Worm (Caenorhabditis elegans) whole organism, late embryonic: ENCODE results near the gene ets-6.

Experiments used
- F13H6.1 ChIP-seq: sonication (generic microtip); optimal IDR thresholded peaks from 2 replicates; lab custom pipeline; 2016; ENCODE audit warnings: missing genetic modification characterization, missing compliant biosample characterization
- K02D7.2 ChIP-seq: sonication (generic microtip); optimal IDR thresholded peaks from 2 replicates; lab custom pipeline; 2017; ENCODE audit warnings: mild to moderate bottlenecking, missing genetic modification characterization, missing compliant biosample characterization
- T23F11.4 ChIP-seq: fragments of 200-800 bp; sonication (Bioruptor generic); optimal IDR thresholded peaks from 2 replicates; lab custom pipeline; 2018; ENCODE audit warnings: mild to moderate bottlenecking, missing genetic modification characterization, missing compliant biosample characterization
- ahr-1 ChIP-seq: sonication (generic microtip); optimal IDR thresholded peaks from 2 replicates; lab custom pipeline; 2016; ENCODE audit warnings: missing genetic modification characterization, missing compliant biosample characterization
- ama-1 ChIP-seq: fragments of 150-350 bp; optimal IDR thresholded peaks from 2 replicates; lab custom pipeline; 2014
- ceh-14 ChIP-seq: sonication (generic microtip); optimal IDR thresholded peaks from 2 replicates; lab custom pipeline; 2016; ENCODE audit warnings: missing genotype, missing genetic modification characterization, missing compliant biosample characterization
- ceh-24 ChIP-seq: sonication (generic microtip); optimal IDR thresholded peaks from 2 replicates; lab custom pipeline; 2016; ENCODE audit warnings: mild to moderate bottlenecking, missing genetic modification characterization, missing compliant biosample characterization
- ceh-30 ChIP-seq: fragments of 150-350 bp; optimal IDR thresholded peaks from 2 replicates; lab custom pipeline; 2014; ENCODE audit warnings: missing biosample characterization, missing genetic modification characterization
- ceh-31 ChIP-seq: sonication (generic microtip); optimal IDR thresholded peaks from 2 replicates; lab custom pipeline; 2016; ENCODE audit warnings: missing genetic modification characterization, missing compliant biosample characterization
- ceh-34 ChIP-seq: sonication (generic microtip); optimal IDR thresholded peaks from 2 replicates; lab custom pipeline; 2016; ENCODE audit warnings: mild to moderate bottlenecking, missing genetic modification characterization, missing compliant biosample characterization
- ceh-48 ChIP-seq: sonication (generic microtip); optimal IDR thresholded peaks from 2 replicates; lab custom pipeline; 2016; ENCODE audit warnings: missing genetic modification characterization, inconsistent platforms, missing compliant biosample characterization
- ceh-6 ChIP-seq: fragments of 200-800 bp; sonication (Bioruptor generic); optimal IDR thresholded peaks from 2 replicates; lab custom pipeline; 2018; ENCODE audit warnings: mild to moderate bottlenecking, missing genetic modification characterization, missing compliant biosample characterization
- ceh-9 ChIP-seq: sonication (generic microtip); optimal IDR thresholded peaks from 2 replicates; lab custom pipeline; 2016; ENCODE audit warnings: mild to moderate bottlenecking, missing genetic modification characterization, inconsistent platforms, missing compliant biosample characterization
- elt-2 ChIP-seq: sonication (generic microtip); optimal IDR thresholded peaks from 2 replicates; lab custom pipeline; 2016; ENCODE audit warnings: missing genetic modification reagents, missing genetic modification characterization, missing compliant biosample characterization
- elt-4 ChIP-seq: sonication (generic microtip); optimal IDR thresholded peaks from 2 replicates; lab custom pipeline; 2016; ENCODE audit warnings: missing genetic modification characterization, missing compliant biosample characterization
- fax-1 ChIP-seq: sonication (generic microtip); optimal IDR thresholded peaks from 2 replicates; lab custom pipeline; 2016; ENCODE audit warnings: missing genotype, missing genetic modification characterization, missing compliant biosample characterization
- gmeb-2 ChIP-seq: sonication (generic microtip); optimal IDR thresholded peaks from 2 replicates; lab custom pipeline; 2016; ENCODE audit warnings: missing genetic modification characterization, inconsistent platforms, missing compliant biosample characterization
- hlh-15 ChIP-seq: sonication (generic microtip); optimal IDR thresholded peaks from 2 replicates; lab custom pipeline; 2016; ENCODE audit warnings: missing genetic modification characterization, missing compliant biosample characterization
- hlh-30 ChIP-seq: sonication (generic microtip); optimal IDR thresholded peaks from 2 replicates; lab custom pipeline; 2017; ENCODE audit warnings: antibody characterized with exemption, missing genetic modification characterization, missing compliant biosample characterization; ENCODE audit not compliant: insufficient read depth
- hlh-6 ChIP-seq: sonication (generic microtip); optimal IDR thresholded peaks from 2 replicates; lab custom pipeline; 2016; ENCODE audit warnings: missing genotype, missing genetic modification characterization, missing compliant biosample characterization
- lim-6 ChIP-seq: sonication (generic microtip); optimal IDR thresholded peaks from 2 replicates; lab custom pipeline; 2016; ENCODE audit warnings: missing genetic modification characterization, missing compliant biosample characterization
- madf-2 ChIP-seq: sonication (generic microtip); optimal IDR thresholded peaks from 2 replicates; lab custom pipeline; 2017; ENCODE audit warnings: missing genetic modification characterization, missing compliant biosample characterization
- nhr-11 ChIP-seq: fragments of 150-350 bp; optimal IDR thresholded peaks from 2 replicates; lab custom pipeline; 2014; ENCODE audit warnings: missing biosample characterization, missing genetic modification characterization
- nhr-232 ChIP-seq: sonication (generic microtip); optimal IDR thresholded peaks from 2 replicates; lab custom pipeline; 2016; ENCODE audit warnings: missing genetic modification characterization, missing compliant biosample characterization
- npax-4 ChIP-seq: sonication (generic microtip); optimal IDR thresholded peaks from 2 replicates; lab custom pipeline; 2016; ENCODE audit warnings: missing genetic modification characterization, missing compliant biosample characterization
- odd-2 ChIP-seq: sonication (generic microtip); optimal IDR thresholded peaks from 2 replicates; lab custom pipeline; 2017; ENCODE audit warnings: antibody characterized with exemption, mild to moderate bottlenecking, missing genetic modification characterization, missing compliant biosample characterization
- pag-3 ChIP-seq: sonication (generic microtip); optimal IDR thresholded peaks from 2 replicates; lab custom pipeline; 2016; ENCODE audit warnings: missing compliant biosample characterization, missing genetic modification characterization, borderline replicate concordance
- pax-1 ChIP-seq: fragments of 150-350 bp; optimal IDR thresholded peaks from 2 replicates; lab custom pipeline; 2014; ENCODE audit warnings: missing biosample characterization, missing genetic modification characterization
- pha-4 ChIP-seq: fragments of 150-350 bp; optimal IDR thresholded peaks from 2 replicates; lab custom pipeline; 2018; ENCODE audit warnings: missing biosample characterization, missing genetic modification reagents, missing genetic modification characterization
- pqm-1 ChIP-seq: sonication (generic microtip); optimal IDR thresholded peaks from 2 replicates; lab custom pipeline; 2016; ENCODE audit warnings: missing genetic modification characterization, missing compliant biosample characterization
- ref-2 ChIP-seq: sonication (generic microtip); optimal IDR thresholded peaks from 2 replicates; lab custom pipeline; 2016; ENCODE audit warnings: missing genetic modification characterization, missing compliant biosample characterization
- sdc-2 ChIP-seq: sonication (generic microtip); optimal IDR thresholded peaks from 2 replicates; lab custom pipeline; 2016; ENCODE audit warnings: missing genotype, missing genetic modification characterization, missing compliant biosample characterization
- sox-2 ChIP-seq: fragments of 200-800 bp; sonication (Bioruptor generic); IDR thresholded peaks from 2 replicates; pipeline ENCODE4 v1.3.6; 2022; ENCODE audit warnings: missing genetic modification reagents, missing genetic modification characterization, missing compliant biosample characterization
- sox-4 ChIP-seq: sonication (generic microtip); optimal IDR thresholded peaks from 2 replicates; lab custom pipeline; 2017; ENCODE audit warnings: mild to moderate bottlenecking, missing genetic modification characterization, inconsistent platforms, missing compliant biosample characterization
- syd-9 ChIP-seq: sonication (generic microtip); optimal IDR thresholded peaks from 2 replicates; lab custom pipeline; 2016; ENCODE audit warnings: mild to moderate bottlenecking, missing genetic modification characterization, moderate library complexity, missing compliant biosample characterization
- tbx-7 ChIP-seq: sonication (generic microtip); optimal IDR thresholded peaks from 2 replicates; lab custom pipeline; 2016; ENCODE audit warnings: missing genotype, missing genetic modification characterization, missing compliant biosample characterization
- unc-3 ChIP-seq, 2 experiments: fragments of 200-800 bp in 1 of 2; sonication (Bioruptor generic) in 1 of 2; sonication (generic microtip) in 1 of 2; conservative IDR thresholded peaks in 1 of 2; optimal IDR thresholded peaks in 1 of 2; 2 replicates each; pipeline versions ENCODE4 v1.3.6 to Lab custom; 2016 to 2022; ENCODE audit warnings: missing compliant biosample characterization in 2 of 2, missing genetic modification characterization in 2 of 2, missing genetic modification reagents in 1 of 2
- unc-42 ChIP-seq: sonication (generic microtip); optimal IDR thresholded peaks from 2 replicates; lab custom pipeline; 2016; ENCODE audit warnings: missing genotype, missing genetic modification characterization, missing compliant biosample characterization
- zip-5 ChIP-seq: sonication (generic microtip); optimal IDR thresholded peaks from 2 replicates; lab custom pipeline; 2016; ENCODE audit warnings: missing genetic modification characterization, missing compliant biosample characterization
- ztf-16 ChIP-seq: sonication (generic microtip); optimal IDR thresholded peaks from 2 replicates; lab custom pipeline; 2017; ENCODE audit warnings: missing genetic modification characterization, missing compliant biosample characterization

ets-6 gene

DNA sequence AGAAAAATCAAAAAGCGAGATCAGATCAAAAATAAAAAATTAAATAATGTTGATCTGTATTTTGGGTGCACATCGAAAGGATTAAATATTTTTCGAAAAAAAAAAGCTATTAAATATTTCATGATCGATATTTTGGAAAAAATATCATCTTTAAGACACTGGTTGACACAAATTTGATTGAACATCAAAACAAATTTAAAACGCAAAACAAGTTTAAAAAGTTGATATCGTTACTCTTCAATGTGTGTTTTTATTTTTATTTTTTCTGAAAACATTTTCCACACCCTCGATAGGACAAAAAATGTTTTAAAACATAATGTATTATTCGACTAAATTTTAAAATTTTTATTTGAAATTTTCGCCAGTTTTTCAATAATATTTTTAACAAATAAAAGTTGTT, 42.3 kb downstream of the ets-6 start, which contains the start of gene C54F6.12:
C54F6.12 (minus strand) TSS at position 101 of the 400 bp plus-strand sequence.
- TF ChIP-seq pag-3 (tag; lab: Kevin White, UChicago) (no peak), ceh-14 (tag; lab: Kevin White, UChicago) (no peak), sox-4 (tag; lab: Kevin White, UChicago) (no peak), pha-4 (tag; lab: Kevin White, UChicago) (no peak), unc-42 (tag; lab: Kevin White, UChicago) (no peak), pax-1 (no peak), unc-3 (GFP tag; conservative IDR thresholded peaks at IDR 0.05; lab: Robert Waterston, UW) (no peak), unc-3 (tag; optimal IDR thresholded peaks at IDR 0.05; lab: Kevin White, UChicago) (no peak), sdc-2 (no peak), hlh-30 (tag; lab: Kevin White, UChicago) (no peak), ceh-24 (tag; lab: Kevin White, UChicago) (no peak), gmeb-2 (no peak), lim-6 (tag; lab: Kevin White, UChicago) (no peak), ahr-1 (tag; lab: Kevin White, UChicago) (no peak), elt-4 (tag; lab: Kevin White, UChicago) (no peak), odd-2 (no peak), ceh-6 (no peak), hlh-6 (tag; lab: Kevin White, UChicago) (no peak), ceh-30 (tag; lab: Kevin White, UChicago) (no peak)
- TF ChIP-seq, all 69 proteins: peak for 0

DNA sequence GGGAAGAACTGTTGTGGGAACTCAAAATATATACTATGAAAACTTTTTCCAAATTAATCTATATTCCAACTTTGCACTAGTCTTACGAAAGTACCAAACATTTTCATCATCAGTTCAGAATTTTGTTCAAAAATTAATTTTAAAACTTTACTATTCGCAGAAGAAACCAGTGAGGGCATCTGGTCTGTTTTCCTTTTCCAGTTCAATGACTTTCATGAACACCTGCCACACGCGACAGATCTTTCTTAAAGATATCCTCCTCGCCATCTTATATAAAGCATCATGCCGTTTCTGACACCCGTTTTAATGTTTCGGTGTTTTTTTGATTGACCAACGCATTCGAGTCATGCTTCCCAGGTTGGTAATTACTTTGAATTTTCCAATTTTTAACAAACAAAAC, 47.4 kb downstream of the ets-6 start, which contains the start of gene C54F6.3:
C54F6.3 (plus strand) TSS at position 301 of the 400 bp plus-strand sequence.
- TF ChIP-seq ref-2 (tag; lab: Kevin White, UChicago) (no peak), tbx-7 (tag; lab: Kevin White, UChicago) (no peak), syd-9 (tag; lab: Kevin White, UChicago) (no peak), sox-2 (GFP tag; lab: Robert Waterston, UW) (no peak), zip-5 (tag; lab: Kevin White, UChicago) (no peak), nhr-232 (tag; lab: Kevin White, UChicago) (no peak), npax-4 (no peak), ama-1 (lab: Kevin White, UChicago) (no peak), pqm-1 (no peak), fax-1 (no peak), pha-4 (tag; lab: Kevin White, UChicago) (no peak), ceh-34 (no peak), ceh-24 (tag; lab: Kevin White, UChicago) (no peak), T23F11.4 (GFP tag; lab: Kevin White, UChicago) (no peak), elt-2 (no peak)

DNA sequence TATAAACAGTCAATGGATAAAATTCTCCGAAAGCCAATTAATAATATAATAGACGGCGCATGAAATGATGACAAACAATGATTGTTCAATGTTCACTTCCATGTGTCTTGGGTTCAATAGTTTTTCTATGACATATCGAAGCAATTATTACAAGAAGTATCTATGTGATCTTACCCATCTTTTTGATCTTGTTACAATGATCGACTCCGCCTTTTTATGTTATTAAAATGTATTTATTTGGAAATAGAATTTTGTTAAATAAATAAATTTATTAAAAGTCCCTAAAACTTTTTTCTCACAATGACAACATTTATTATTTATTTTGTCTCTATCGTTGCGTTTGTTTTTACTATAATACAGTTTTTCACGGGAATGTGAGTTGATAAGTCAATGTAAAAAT, 50.5 kb downstream of the ets-6 start, which contains the start of gene swt-2:
swt-2 (plus strand) TSS at position 301 of the 400 bp plus-strand sequence.
- no peak for TF ChIP-seq ceh-48 (tag; lab: Kevin White, UChicago)
- no peak for TF ChIP-seq ceh-9 (tag; lab: Kevin White, UChicago)
- no peak for TF ChIP-seq nhr-11 (tag; lab: Kevin White, UChicago)
- no peak for TF ChIP-seq ceh-6
- TF ChIP-seq ztf-16 = no peak
- TF ChIP-seq unc-3 (GFP tag; conservative IDR thresholded peaks at IDR 0.05; lab: Robert Waterston, UW) = no peak
- no peak for TF ChIP-seq unc-3 (tag; optimal IDR thresholded peaks at IDR 0.05; lab: Kevin White, UChicago)
- TF ChIP-seq F13H6.1 = no peak
- no peak for TF ChIP-seq hlh-15 (tag; lab: Kevin White, UChicago)
- TF ChIP-seq ceh-31 (tag; lab: Kevin White, UChicago) = no peak
- TF ChIP-seq madf-2 (tag; lab: Kevin White, UChicago) = no peak
- TF ChIP-seq hlh-6 (tag; lab: Kevin White, UChicago) = no peak
- TF ChIP-seq K02D7.2 = no peak
